Worm (Caenorhabditis elegans): ENCODE measurements around the gene gcy-4.

Gene gcy-4

DNA sequence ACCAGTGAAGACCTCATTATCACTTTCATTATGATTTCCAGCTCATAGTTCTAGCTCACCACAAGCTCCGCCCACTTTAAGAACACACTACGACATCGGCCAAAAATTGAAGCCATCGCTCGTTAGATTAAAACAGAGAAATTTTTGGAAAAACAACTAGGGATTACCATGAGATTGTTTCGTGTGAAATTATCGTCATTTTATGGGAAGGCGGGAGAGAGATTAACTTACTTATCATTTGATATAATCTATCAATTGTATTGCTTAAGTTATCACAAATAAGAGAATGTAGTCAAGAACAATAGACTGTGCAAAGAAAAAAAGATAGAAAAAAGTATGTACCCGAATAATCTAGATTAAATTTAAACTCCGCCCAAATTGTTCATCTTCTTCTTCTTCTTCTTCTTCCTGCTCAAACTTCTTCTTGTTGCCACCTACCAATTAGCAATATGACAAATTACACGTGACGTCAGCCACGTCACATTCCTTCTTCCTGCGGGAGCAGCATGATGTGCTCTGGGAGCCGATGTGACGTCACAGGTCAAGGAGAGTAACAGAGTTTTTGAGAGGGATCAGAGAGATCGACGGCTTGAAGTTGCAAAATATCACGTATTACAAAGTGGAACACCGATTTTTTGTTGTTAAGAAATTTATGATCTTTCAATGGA is 8.4 kb downstream of the gcy-4 start, which contains the start of gene nep-26:
TSS of gene nep-26 (minus strand) at position 51 of the 668 bp plus-strand sequence.
- TF ChIP-seq flt-1 (GFP tag; IDR thresholded peaks at IDR 0.05) (no peak), ztf-29 (GFP tag; IDR thresholded peaks at IDR 0.05) (no peak), klf-2 (GFP tag; conservative IDR thresholded peaks at IDR 0.05) (no peak), ztf-23 (GFP tag; IDR thresholded peaks at IDR 0.05) (no peak), med-1 (GFP tag; optimal IDR thresholded peaks at IDR 0.05; ENCODE audit: insufficient read depth) (no peak), cog-1 (tag; optimal IDR thresholded peaks at IDR 0.05) (no peak), tab-1 (GFP tag; IDR thresholded peaks at IDR 0.05) (no peak), T22C8.4 (GFP tag; IDR thresholded peaks at IDR 0.05) (no peak), ref-1 (GFP tag; conservative IDR thresholded peaks at IDR 0.05) (no peak)

DNA sequence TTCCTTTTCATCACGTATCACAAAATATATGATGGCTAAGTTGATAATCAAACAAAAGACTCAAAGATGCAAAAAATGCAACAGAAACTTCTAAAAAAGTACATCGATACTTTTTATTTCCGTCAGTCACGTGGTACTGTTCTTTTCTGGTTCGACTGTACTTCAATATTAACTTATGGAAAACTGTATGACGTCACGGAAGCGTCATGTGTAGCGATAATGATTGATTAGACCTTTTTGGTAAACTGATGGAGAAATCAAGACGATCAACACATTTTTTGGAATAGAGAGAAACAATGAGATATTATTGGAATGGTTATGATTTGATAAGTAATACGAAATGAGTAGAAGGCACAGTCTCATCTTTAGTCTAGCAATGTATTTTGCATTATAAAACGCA is 14.4 kb downstream of the gcy-4 start:
- TF ChIP-seq klf-2 (GFP tag; conservative IDR thresholded peaks at IDR 0.05) = no peak
- no peak for TF ChIP-seq ref-1 (GFP tag; conservative IDR thresholded peaks at IDR 0.05)
- TF ChIP-seq med-1 (GFP tag; optimal IDR thresholded peaks at IDR 0.05; ENCODE audit: insufficient read depth) = no peak
- TF ChIP-seq flt-1 (GFP tag; IDR thresholded peaks at IDR 0.05) = no peak
- TF ChIP-seq T22C8.4 (GFP tag; IDR thresholded peaks at IDR 0.05) = no peak
- no peak for TF ChIP-seq ztf-29 (GFP tag; IDR thresholded peaks at IDR 0.05)
- no peak for TF ChIP-seq tab-1 (GFP tag; IDR thresholded peaks at IDR 0.05)
- no peak for TF ChIP-seq ztf-23 (GFP tag; IDR thresholded peaks at IDR 0.05)
- TF ChIP-seq cog-1 (tag; optimal IDR thresholded peaks at IDR 0.05) = no peak

DNA sequence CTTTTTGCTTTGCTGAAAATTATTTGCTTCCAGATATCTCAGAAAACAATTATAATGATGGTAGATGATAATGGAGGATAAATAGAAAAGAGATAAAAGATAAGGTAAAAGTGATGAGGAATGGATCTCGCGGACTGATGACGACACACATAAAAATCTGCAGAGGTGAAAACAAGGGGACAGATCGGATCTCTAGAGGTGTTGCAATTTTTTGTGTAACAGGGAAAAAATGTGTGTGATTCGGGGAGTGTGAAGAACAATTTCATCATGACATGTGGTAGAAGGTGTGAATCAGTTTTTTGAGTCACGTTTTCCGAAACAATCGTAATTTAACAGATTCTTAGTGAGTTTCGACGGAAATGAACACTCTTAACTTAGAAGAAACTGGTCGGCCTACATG is 19.7 kb downstream of the gcy-4 start:
- TF ChIP-seq med-1 (GFP tag; optimal IDR thresholded peaks at IDR 0.05; ENCODE audit: insufficient read depth) = no peak

DNA sequence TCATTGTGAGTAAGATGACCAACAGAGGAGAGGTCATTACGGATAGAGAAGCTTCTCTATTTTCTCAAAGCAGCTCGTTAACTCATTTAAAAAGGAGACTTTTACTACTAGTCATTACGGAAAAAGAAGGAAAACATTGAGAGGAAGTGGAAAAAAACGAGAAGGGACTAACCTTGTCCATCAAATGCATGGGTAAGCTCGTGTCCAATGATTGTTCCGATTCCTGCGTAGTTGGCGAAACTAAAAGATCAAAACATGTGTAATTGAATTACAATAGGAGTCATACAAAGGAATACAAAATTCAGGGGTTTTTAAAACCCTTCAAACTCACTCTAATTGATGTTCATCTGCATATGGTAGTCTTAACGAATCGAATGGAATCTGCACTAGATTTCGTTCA is 23.6 kb downstream of the gcy-4 start:
- no peak for TF ChIP-seq ztf-29 (GFP tag; IDR thresholded peaks at IDR 0.05)
- TF ChIP-seq cog-1 (tag; optimal IDR thresholded peaks at IDR 0.05) = no peak
- no peak for TF ChIP-seq med-1 (GFP tag; optimal IDR thresholded peaks at IDR 0.05; ENCODE audit: insufficient read depth)
- TF ChIP-seq tab-1 (GFP tag; IDR thresholded peaks at IDR 0.05) = no peak

DNA sequence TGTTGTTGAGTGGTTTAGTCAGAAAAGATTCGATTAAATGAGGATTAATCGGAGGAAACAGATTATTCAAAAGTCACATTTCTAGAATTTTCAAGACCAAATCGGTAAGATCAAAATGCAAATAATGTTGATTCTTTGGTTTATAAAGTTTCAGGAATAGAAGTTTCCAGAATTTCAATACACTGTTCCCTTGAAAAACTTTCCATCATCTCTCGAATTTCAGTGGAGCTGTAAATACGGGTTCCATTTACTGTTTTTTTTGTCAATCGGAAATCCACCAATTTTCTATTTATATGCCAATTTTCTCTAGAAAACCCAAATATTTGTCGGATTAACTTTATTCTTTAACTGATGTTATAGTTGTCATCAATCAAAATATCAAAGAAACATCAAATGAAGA is 25.5 kb downstream of the gcy-4 start:
- TF ChIP-seq ref-1 (GFP tag; conservative IDR thresholded peaks at IDR 0.05) (no peak), flt-1 (GFP tag; IDR thresholded peaks at IDR 0.05) (no peak), ztf-29 (GFP tag; IDR thresholded peaks at IDR 0.05) (no peak), ztf-23 (GFP tag; IDR thresholded peaks at IDR 0.05) (no peak), T22C8.4 (GFP tag; IDR thresholded peaks at IDR 0.05) (no peak), med-1 (GFP tag; optimal IDR thresholded peaks at IDR 0.05; ENCODE audit: insufficient read depth) (no peak), tab-1 (GFP tag; IDR thresholded peaks at IDR 0.05) (no peak), cog-1 (tag; optimal IDR thresholded peaks at IDR 0.05) (no peak), klf-2 (GFP tag; conservative IDR thresholded peaks at IDR 0.05) (no peak)

DNA sequence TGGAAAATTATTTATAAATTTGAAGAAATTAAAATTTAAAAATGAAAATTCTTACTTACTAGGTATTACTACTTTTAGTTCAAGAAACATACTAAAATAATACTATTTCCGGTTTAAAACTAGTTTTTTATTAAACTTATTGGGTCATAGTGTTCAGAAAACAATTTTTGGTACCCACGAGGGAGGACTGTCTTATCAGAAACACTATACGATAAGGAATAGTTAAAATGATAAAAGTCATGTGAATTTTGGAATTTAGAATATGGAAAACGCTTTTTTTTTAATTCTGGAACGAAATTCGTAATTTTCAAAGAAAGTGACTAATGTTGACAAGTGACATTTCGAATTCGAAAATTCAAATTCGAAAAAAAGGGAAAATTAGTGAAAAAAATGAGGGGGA is 27.0 kb downstream of the gcy-4 start:
- TF ChIP-seq klf-2 (GFP tag; conservative IDR thresholded peaks at IDR 0.05) (no peak), flt-1 (GFP tag; IDR thresholded peaks at IDR 0.05) (no peak), ref-1 (GFP tag; conservative IDR thresholded peaks at IDR 0.05) (no peak), tab-1 (GFP tag; IDR thresholded peaks at IDR 0.05) (no peak), ztf-23 (GFP tag; IDR thresholded peaks at IDR 0.05) (no peak)

DNA sequence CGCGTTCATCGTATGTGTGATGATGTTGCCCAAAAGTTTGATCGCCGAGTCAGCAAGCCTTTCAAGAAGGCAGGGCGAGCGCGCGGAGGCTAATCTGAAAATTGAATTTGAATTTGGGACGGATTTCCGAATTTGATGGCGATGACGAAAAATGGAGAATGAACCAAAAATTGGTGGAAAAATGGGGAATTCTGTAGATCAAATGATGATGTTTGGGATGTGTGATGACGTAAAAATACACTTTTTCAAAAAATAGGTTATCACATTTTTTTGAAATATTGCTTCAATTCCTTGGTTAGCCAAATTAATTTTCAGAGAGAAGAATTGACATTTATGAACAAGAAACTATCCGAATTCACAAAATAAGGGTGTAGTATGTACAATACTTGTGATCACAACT is 29.1 kb downstream of the gcy-4 start, which contains the start of gene ZK971.1:
TSS of gene ZK971.1 (minus strand) at position 101 of the 400 bp plus-strand sequence.
- no peak for TF ChIP-seq tab-1 (GFP tag; IDR thresholded peaks at IDR 0.05)
- no peak for TF ChIP-seq klf-2 (GFP tag; conservative IDR thresholded peaks at IDR 0.05)
- no peak for TF ChIP-seq med-1 (GFP tag; optimal IDR thresholded peaks at IDR 0.05; ENCODE audit: insufficient read depth)
- TF ChIP-seq ref-1 (GFP tag; conservative IDR thresholded peaks at IDR 0.05) = no peak
- TF ChIP-seq ztf-29 (GFP tag; IDR thresholded peaks at IDR 0.05) = no peak
- TF ChIP-seq flt-1 (GFP tag; IDR thresholded peaks at IDR 0.05) = no peak
- no peak for TF ChIP-seq cog-1 (tag; optimal IDR thresholded peaks at IDR 0.05)
- no peak for TF ChIP-seq ztf-23 (GFP tag; IDR thresholded peaks at IDR 0.05)
- TF ChIP-seq T22C8.4 (GFP tag; IDR thresholded peaks at IDR 0.05) = no peak

DNA sequence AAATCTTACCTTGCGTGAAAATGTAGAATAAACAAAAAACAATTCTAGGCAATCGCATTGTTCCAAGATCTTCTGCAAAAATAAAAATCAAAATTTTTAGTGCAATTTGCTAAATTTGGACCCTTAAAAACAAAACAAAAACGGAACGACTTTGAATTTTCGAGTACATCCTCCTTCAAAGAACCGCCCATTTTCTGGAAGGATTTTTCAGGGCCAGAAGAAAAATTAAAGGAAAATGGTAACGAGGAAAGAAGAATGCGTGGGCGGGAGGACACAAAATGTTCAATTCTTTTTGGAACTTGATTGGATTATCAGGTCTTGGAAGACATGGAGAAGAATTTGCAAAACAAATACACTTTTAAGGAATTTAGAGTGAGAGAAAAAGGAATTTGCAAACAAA is 37.5 kb downstream of the gcy-4 start, which contains the start of gene F54B3.4:
TSS of gene F54B3.4 (minus strand) at position 101 of the 400 bp plus-strand sequence.
- no peak for TF ChIP-seq med-1 (GFP tag; optimal IDR thresholded peaks at IDR 0.05; ENCODE audit: insufficient read depth)
- TF ChIP-seq ztf-29 (GFP tag; IDR thresholded peaks at IDR 0.05) = no peak
- no peak for TF ChIP-seq flt-1 (GFP tag; IDR thresholded peaks at IDR 0.05)
- no peak for TF ChIP-seq T22C8.4 (GFP tag; IDR thresholded peaks at IDR 0.05)
- TF ChIP-seq ztf-23 (GFP tag; IDR thresholded peaks at IDR 0.05) = no peak
- TF ChIP-seq klf-2 (GFP tag; conservative IDR thresholded peaks at IDR 0.05) = no peak
- no peak for TF ChIP-seq cog-1 (tag; optimal IDR thresholded peaks at IDR 0.05)
- no peak for TF ChIP-seq tab-1 (GFP tag; IDR thresholded peaks at IDR 0.05)
- TF ChIP-seq ref-1 (GFP tag; conservative IDR thresholded peaks at IDR 0.05) = no peak

DNA sequence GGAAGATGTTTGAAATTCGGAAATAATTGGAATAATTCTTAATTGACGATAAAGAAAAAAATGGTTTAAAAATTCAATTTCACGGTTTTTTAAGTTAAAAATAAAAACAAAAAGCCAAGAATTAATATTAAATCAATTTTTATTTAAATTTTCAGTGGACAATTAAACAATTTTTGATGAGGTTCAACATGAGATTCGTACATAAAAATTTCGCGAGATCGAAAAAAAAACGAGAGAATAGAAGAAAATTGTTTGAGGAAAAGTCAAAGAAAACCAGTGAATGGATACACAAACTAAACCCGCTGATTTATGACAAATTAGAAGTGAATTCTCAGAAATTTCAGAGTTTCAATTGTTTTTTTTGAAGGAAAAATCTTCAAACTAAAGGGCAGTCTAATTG is 38.6 kb downstream of the gcy-4 start, which contains the start of gene F54B3.2:
TSS of gene F54B3.2 (minus strand) at position 101 of the 400 bp plus-strand sequence.
- no peak for TF ChIP-seq ref-1 (GFP tag; conservative IDR thresholded peaks at IDR 0.05)
- TF ChIP-seq tab-1 (GFP tag; IDR thresholded peaks at IDR 0.05) = no peak
- TF ChIP-seq T22C8.4 (GFP tag; IDR thresholded peaks at IDR 0.05) = no peak
- TF ChIP-seq cog-1 (tag; optimal IDR thresholded peaks at IDR 0.05) = no peak
- no peak for TF ChIP-seq ztf-23 (GFP tag; IDR thresholded peaks at IDR 0.05)
- TF ChIP-seq med-1 (GFP tag; optimal IDR thresholded peaks at IDR 0.05; ENCODE audit: insufficient read depth) = no peak
- TF ChIP-seq klf-2 (GFP tag; conservative IDR thresholded peaks at IDR 0.05) = no peak
- no peak for TF ChIP-seq flt-1 (GFP tag; IDR thresholded peaks at IDR 0.05)
- TF ChIP-seq ztf-29 (GFP tag; IDR thresholded peaks at IDR 0.05) = no peak

DNA sequence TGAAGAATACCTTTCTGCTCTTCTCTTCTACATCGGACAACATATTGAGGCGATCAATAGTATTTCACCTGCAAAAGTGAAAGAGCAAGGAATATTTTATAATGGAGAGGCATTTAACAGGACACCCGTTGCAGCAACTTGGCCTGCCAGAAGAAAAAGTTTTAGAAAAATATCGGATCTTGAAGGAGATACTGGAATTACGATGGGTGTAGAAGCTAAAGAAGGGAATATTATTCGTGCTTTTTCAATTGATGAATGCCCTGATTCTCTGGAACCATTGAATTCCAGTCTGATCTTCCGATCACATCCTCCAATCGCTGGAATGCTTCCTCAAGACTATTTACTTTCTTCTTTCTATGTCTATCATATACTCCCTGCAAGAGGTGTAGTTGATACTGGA is 47.4 kb downstream of the gcy-4 start:
- TF ChIP-seq med-1 (GFP tag; optimal IDR thresholded peaks at IDR 0.05; ENCODE audit: insufficient read depth) = no peak
- no peak for TF ChIP-seq tab-1 (GFP tag; IDR thresholded peaks at IDR 0.05)
- no peak for TF ChIP-seq ref-1 (GFP tag; conservative IDR thresholded peaks at IDR 0.05)
- no peak for TF ChIP-seq T22C8.4 (GFP tag; IDR thresholded peaks at IDR 0.05)
- TF ChIP-seq flt-1 (GFP tag; IDR thresholded peaks at IDR 0.05) = no peak
- no peak for TF ChIP-seq ztf-29 (GFP tag; IDR thresholded peaks at IDR 0.05)
- TF ChIP-seq klf-2 (GFP tag; conservative IDR thresholded peaks at IDR 0.05) = no peak
- no peak for TF ChIP-seq cog-1 (tag; optimal IDR thresholded peaks at IDR 0.05)
- TF ChIP-seq ztf-23 (GFP tag; IDR thresholded peaks at IDR 0.05) = no peak

Data from whole organism, midembryonic.